Fruit fly (Drosophila melanogaster) whole organism, embryonic: ENCODE data around the gene CG14696.

Source experiments
- Antp ChIP-seq: fragments of 200-800 bp; sonication (Bioruptor generic); optimal IDR thresholded peaks from 3 replicates; lab custom pipeline; 2016; ENCODE audit warnings: missing biosample characterization, missing genetic modification characterization
- Blimp-1 ChIP-seq: fragments of 200-800 bp; sonication (Bioruptor generic); optimal IDR thresholded peaks from 3 replicates; lab custom pipeline; 2018; ENCODE audit warnings: missing biosample characterization, missing genetic modification characterization, mild to moderate bottlenecking, moderate library complexity, missing genetic modification reagents
- C15 ChIP-seq: fragments of 200-800 bp; sonication (Bioruptor generic); IDR thresholded peaks from 3 replicates; pipeline ENCODE4 v1.3.6; 2022; ENCODE audit warnings: missing biosample characterization, missing genetic modification characterization
- CG10366 ChIP-seq: fragments of 200-800 bp; sonication (Bioruptor generic); IDR thresholded peaks from 2 replicates; pipeline ENCODE4 v1.3.6; 2022; ENCODE audit warnings: missing biosample characterization, missing genetic modification characterization
- CG11085 ChIP-seq: fragments of 200-800 bp; sonication (Bioruptor generic); IDR thresholded peaks from 2 replicates; pipeline ENCODE4 v1.3.6; 2022; ENCODE audit warnings: missing biosample characterization, missing genetic modification characterization
- CG12219 ChIP-seq: fragments of 200-800 bp; sonication (Bioruptor generic); optimal IDR thresholded peaks from 3 replicates; lab custom pipeline; 2018; ENCODE audit warnings: missing biosample characterization, mild to moderate bottlenecking, missing genetic modification characterization
- CG14965 ChIP-seq: fragments of 200-800 bp; sonication (Bioruptor generic); optimal IDR thresholded peaks from 2 replicates; lab custom pipeline; 2016; ENCODE audit warnings: missing biosample characterization, missing genetic modification characterization, borderline replicate concordance
- CG1603 ChIP-seq: fragments of 200-800 bp; sonication (Bioruptor generic); optimal IDR thresholded peaks from 2 replicates; lab custom pipeline; 2019; ENCODE audit warnings: missing biosample characterization, mild to moderate bottlenecking, missing genetic modification characterization, moderate library complexity
- CG17612 ChIP-seq: fragments of 200-800 bp; sonication (Bioruptor generic); IDR thresholded peaks from 2 replicates; pipeline ENCODE4 v1.3.6; 2022; ENCODE audit warnings: missing biosample characterization, missing genetic modification characterization
- CG18262 ChIP-seq: fragments of 200-800 bp; optimal IDR thresholded peaks from 3 replicates; lab custom pipeline; 2019; ENCODE audit warnings: missing biosample characterization, mild to moderate bottlenecking, missing genetic modification characterization, moderate library complexity
- CG2129 ChIP-seq: fragments of 200-800 bp; sonication (Bioruptor generic); IDR thresholded peaks from 2 replicates; pipeline ENCODE4 v1.3.6; 2022; ENCODE audit warnings: missing biosample characterization, missing genetic modification characterization; ENCODE audit not compliant: partially characterized antibody
- CG2202 ChIP-seq: fragments of 200-800 bp; sonication (Bioruptor generic); optimal IDR thresholded peaks from 2 replicates; lab custom pipeline; 2018; ENCODE audit warnings: missing biosample characterization, mild to moderate bottlenecking, missing genetic modification characterization
- CG5180 ChIP-seq: fragments of 200-800 bp; sonication (Bioruptor generic); optimal IDR thresholded peaks from 3 replicates; lab custom pipeline; 2017; ENCODE audit warnings: missing biosample characterization, missing genetic modification characterization, mild to moderate bottlenecking, moderate library complexity, missing genetic modification reagents
- CG6272 ChIP-seq: fragments of 200-800 bp; sonication (Bioruptor generic); IDR thresholded peaks from 2 replicates; pipeline ENCODE4 v1.3.6; 2022; ENCODE audit warnings: missing biosample characterization, missing genetic modification characterization
- CG6689 ChIP-seq: fragments of 200-800 bp; sonication (Bioruptor generic); IDR thresholded peaks from 2 replicates; pipeline ENCODE4 v1.3.6; 2022; ENCODE audit warnings: missing biosample characterization, missing genetic modification characterization
- CG7271 ChIP-seq: fragments of 200-800 bp; sonication (Bioruptor generic); optimal IDR thresholded peaks from 2 replicates; lab custom pipeline; 2018; ENCODE audit warnings: missing biosample characterization, mild to moderate bottlenecking, missing genetic modification characterization, moderate library complexity
- CG7357 ChIP-seq: fragments of 200-800 bp; sonication (Bioruptor generic); IDR thresholded peaks from 3 replicates; pipeline ENCODE4 v1.3.6; 2022; ENCODE audit warnings: missing biosample characterization, missing genetic modification characterization
- CG7963 ChIP-seq: fragments of 200-800 bp; sonication (Bioruptor generic); IDR thresholded peaks from 3 replicates; pipeline ENCODE4 v1.3.6; 2022; ENCODE audit warnings: missing biosample characterization, missing genetic modification characterization; ENCODE audit not compliant: partially characterized antibody
- CG9437 ChIP-seq: fragments of 200-800 bp; sonication (Bioruptor generic); optimal IDR thresholded peaks from 2 replicates; lab custom pipeline; 2018; ENCODE audit warnings: missing biosample characterization, mild to moderate bottlenecking, missing genetic modification characterization
- D ChIP-seq, 2 experiments: fragments of 200-800 bp in 1 of 2; fragments of >200 bp in 1 of 2; sonication (Bioruptor generic) in 1 of 2; optimal IDR thresholded peaks; 2 replicates in 1 of 2; 3 replicates in 1 of 2; lab custom pipeline; 2017; ENCODE audit warnings: mild to moderate bottlenecking in 1 of 2, missing biosample characterization in 1 of 2, missing genetic modification characterization in 1 of 2, missing genetic modification reagents in 1 of 2
- Dip2 ChIP-seq: fragments of 200-800 bp; sonication (Bioruptor generic); IDR thresholded peaks from 2 replicates; pipeline ENCODE4 v1.3.6; 2022; ENCODE audit warnings: missing biosample characterization, missing genetic modification characterization
- E2f2 ChIP-seq: fragments of 200-800 bp; sonication (Bioruptor generic); IDR thresholded peaks from 2 replicates; pipeline ENCODE4 v1.3.6; 2022; ENCODE audit warnings: missing biosample characterization, missing genetic modification characterization
- Ets97D ChIP-seq: fragments of 200-800 bp; sonication (Bioruptor generic); optimal IDR thresholded peaks from 3 replicates; lab custom pipeline; 2016; ENCODE audit warnings: missing biosample characterization, missing genetic modification characterization
- HLH3B ChIP-seq: fragments of 200-800 bp; sonication (Bioruptor generic); IDR thresholded peaks from 2 replicates; pipeline ENCODE4 v1.3.6; 2022; ENCODE audit warnings: missing biosample characterization, missing genetic modification characterization
- HmgZ ChIP-seq: fragments of 200-800 bp; sonication (Bioruptor generic); optimal IDR thresholded peaks from 2 replicates; lab custom pipeline; 2018; ENCODE audit warnings: missing biosample characterization, mild to moderate bottlenecking, missing genetic modification characterization
- Hr78 ChIP-seq, 2 experiments: fragments of 200-800 bp in 1 of 2; fragments of >200 bp in 1 of 2; sonication (Bioruptor generic) in 1 of 2; optimal IDR thresholded peaks; 2 replicates each; lab custom pipeline; 2017 to 2019; ENCODE audit warnings: missing biosample characterization in 2 of 2, missing genetic modification characterization in 2 of 2, mild to moderate bottlenecking in 1 of 2, moderate library complexity in 1 of 2
- Mrtf ChIP-seq: fragments of 200-800 bp; sonication (Bioruptor generic); IDR thresholded peaks from 3 replicates; pipeline ENCODE4 v1.3.6; 2022; ENCODE audit warnings: missing biosample characterization, missing genetic modification characterization
- NC2α ChIP-seq: fragments of 200-800 bp; sonication (Bioruptor generic); optimal IDR thresholded peaks from 2 replicates; lab custom pipeline; 2016; ENCODE audit warnings: missing biosample characterization, missing genetic modification characterization
- Ravus ChIP-seq: fragments of 200-800 bp; sonication (Bioruptor generic); IDR thresholded peaks from 2 replicates; pipeline ENCODE4 v1.3.6; 2022; ENCODE audit warnings: missing biosample characterization, missing genetic modification characterization
- Sin3A ChIP-seq: fragments of >200 bp; optimal IDR thresholded peaks from 2 replicates; lab custom pipeline; 2018
- Sry-β ChIP-seq: fragments of 200-800 bp; sonication (Bioruptor generic); optimal IDR thresholded peaks from 2 replicates; lab custom pipeline; 2018; ENCODE audit warnings: missing biosample characterization, mild to moderate bottlenecking, missing genetic modification characterization, moderate library complexity
- Xrp1 ChIP-seq: fragments of 200-800 bp; sonication (Bioruptor generic); IDR thresholded peaks from 2 replicates; pipeline ENCODE4 v1.3.6; 2022; ENCODE audit warnings: missing biosample characterization, missing genetic modification characterization
- abd-A ChIP-seq: fragments of 200-800 bp; sonication (Bioruptor generic); optimal IDR thresholded peaks from 3 replicates; lab custom pipeline; 2019; ENCODE audit warnings: missing biosample characterization, mild to moderate bottlenecking, missing genetic modification characterization, moderate library complexity
- chinmo ChIP-seq: fragments of 200-800 bp; sonication (Bioruptor generic); IDR thresholded peaks from 4 replicates; pipeline ENCODE4 v1.3.6; 2022; ENCODE audit warnings: missing biosample characterization, missing genetic modification characterization; ENCODE audit not compliant: partially characterized antibody
- danr ChIP-seq: fragments of 200-800 bp; sonication (Bioruptor generic); IDR thresholded peaks from 2 replicates; pipeline ENCODE4 v1.3.6; 2022; ENCODE audit warnings: missing biosample characterization, missing genetic modification characterization
- ems ChIP-seq: fragments of 200-800 bp; sonication (Bioruptor generic); optimal IDR thresholded peaks from 3 replicates; lab custom pipeline; 2016; ENCODE audit warnings: missing biosample characterization, missing genetic modification characterization
- esg ChIP-seq: fragments of 200-800 bp; sonication (Bioruptor generic); conservative IDR thresholded peaks from 2 replicates; pipeline ENCODE4 v1.3.6; 2022; ENCODE audit warnings: missing biosample characterization, missing genetic modification characterization
- hth ChIP-seq: fragments of >200 bp; optimal IDR thresholded peaks from 2 replicates; lab custom pipeline; 2017; ENCODE audit warnings: inconsistent platforms
- kah ChIP-seq: fragments of 200-800 bp; sonication (Bioruptor generic); optimal IDR thresholded peaks from 2 replicates; lab custom pipeline; 2018; ENCODE audit warnings: missing biosample characterization, mild to moderate bottlenecking, missing genetic modification characterization
- lov ChIP-seq, 2 experiments: fragments of 200-800 bp in 1 of 2; fragments of >200 bp in 1 of 2; sonication (Bioruptor generic) in 1 of 2; IDR thresholded peaks in 1 of 2; optimal IDR thresholded peaks in 1 of 2; 2 replicates in 1 of 2; 3 replicates in 1 of 2; pipeline versions ENCODE4 v1.3.6 to Lab custom; 2017 to 2022; ENCODE audit warnings: missing biosample characterization in 1 of 2, missing genetic modification characterization in 1 of 2
- nerfin-1 ChIP-seq: fragments of 200-800 bp; sonication (Bioruptor generic); optimal IDR thresholded peaks from 3 replicates; lab custom pipeline; 2019; ENCODE audit warnings: missing biosample characterization, mild to moderate bottlenecking, missing genetic modification characterization, moderate library complexity
- pnt ChIP-seq: fragments of 200-800 bp; sonication (Bioruptor generic); optimal IDR thresholded peaks from 3 replicates; lab custom pipeline; 2016; ENCODE audit warnings: missing biosample characterization, missing genetic modification characterization
- sens ChIP-seq: fragments of 200-800 bp; sonication (Bioruptor generic); peaks from one replicate; lab custom pipeline; 2016; ENCODE audit warnings: missing biosample characterization, missing genetic modification characterization
- sim ChIP-seq: fragments of 200-800 bp; sonication (Bioruptor generic); IDR thresholded peaks from 2 replicates; pipeline ENCODE4 v1.3.6; 2022; ENCODE audit warnings: missing biosample characterization, missing genetic modification characterization
- slbo ChIP-seq: fragments of 200-800 bp; sonication (Bioruptor generic); IDR thresholded peaks from 2 replicates; pipeline ENCODE4 v1.3.6; 2022; ENCODE audit warnings: missing biosample characterization, missing genetic modification characterization
- sr ChIP-seq: fragments of 200-800 bp; sonication (Bioruptor generic); IDR thresholded peaks from 3 replicates; pipeline ENCODE4 v1.3.6; 2022; ENCODE audit warnings: missing biosample characterization, missing genetic modification characterization
- trh ChIP-seq: fragments of 200-800 bp; sonication (Bioruptor generic); optimal IDR thresholded peaks from 2 replicates; lab custom pipeline; 2016; ENCODE audit warnings: missing biosample characterization, missing genetic modification characterization
- yki ChIP-seq: fragments of >200 bp; optimal IDR thresholded peaks from 3 replicates; lab custom pipeline; 2018

The CG14696 gene

DNA sequence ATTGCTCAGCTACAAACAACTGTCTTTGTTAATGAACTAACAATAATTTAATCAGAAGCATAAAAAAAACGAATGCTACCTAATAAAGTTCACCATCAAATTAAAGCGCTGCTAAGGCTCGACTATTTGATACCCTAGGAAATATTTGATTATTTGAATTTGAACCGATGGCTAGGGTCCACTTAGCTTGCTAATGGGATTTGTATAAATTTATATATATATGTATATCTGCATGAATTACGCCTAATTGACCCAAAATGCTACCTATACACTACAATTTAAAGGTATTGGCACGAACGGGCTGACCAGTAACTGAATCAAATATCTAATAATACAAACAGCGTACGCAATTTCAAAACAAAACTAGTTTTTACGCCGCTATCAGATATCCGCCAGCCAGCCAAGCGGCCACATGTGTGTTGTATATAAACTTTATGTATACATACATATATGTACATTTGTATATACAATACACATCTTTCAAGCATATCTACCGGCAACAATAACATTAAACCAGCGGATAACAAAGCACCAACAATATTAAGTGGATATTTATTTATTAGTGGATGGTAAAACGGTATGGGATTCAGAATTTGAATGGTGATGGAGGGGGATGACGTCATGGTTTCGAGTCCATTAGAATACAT is 647 bp downstream of the CG14696 start (continued):
- no peak for TF ChIP-seq CG7271
- TF ChIP-seq nerfin-1 = peak; percentile 54
- peak; percentile 77; the same call in 2 of the 3 replicates for TF ChIP-seq Mrtf (GFP tag; lab: Robert Waterston, UW)
- TF ChIP-seq abd-A (tag; lab: Kevin White, UChicago) = peak; percentile 82
- TF ChIP-seq E2f2 (GFP tag; lab: Robert Waterston, UW) = peak; percentile 44; the same call in 1 of the 2 replicates
- TF ChIP-seq sr (GFP tag; lab: Robert Waterston, UW) = 0 out of 3 replicates have a peak, but pooled peaks have one; percentile 12
- no peak for TF ChIP-seq Sry-β (GFP tag; lab: Kevin White, UChicago)
- TF ChIP-seq HLH3B = peak; percentile 83
- TF ChIP-seq CG2202 (tag; lab: Kevin White, UChicago) = no peak
- TF ChIP-seq hth = no peak
- TF ChIP-seq kah = peak; percentile 37
- no peak for TF ChIP-seq CG14965
- TF ChIP-seq CG1603 = peak; percentile 58
- TF ChIP-seq ems = peak; percentile 40
- 0 out of 2 replicates have a peak, but pooled peaks have one; percentile 16 for TF ChIP-seq Dip2 (GFP tag; lab: Robert Waterston, UW)
- TF ChIP-seq Antp (GFP tag; lab: Kevin White, UChicago) = no peak
- no peak for TF ChIP-seq trh (GFP tag; lab: Kevin White, UChicago)
- TF ChIP-seq CG7963 (GFP tag; lab: Robert Waterston, UW) = no peak
- peak; percentile 81 for TF ChIP-seq slbo (GFP tag; lab: Robert Waterston, UW)
- TF ChIP-seq esg = peak; percentile 64
- TF ChIP-seq CG5180 = peak; percentile 74
- peak; percentile 67 for TF ChIP-seq CG10366 (GFP tag; lab: Robert Waterston, UW)
- peak; percentile 51 for TF ChIP-seq CG12219 (GFP tag; lab: Kevin White, UChicago)
- peak; percentile 80 for TF ChIP-seq CG6689 (GFP tag; lab: Robert Waterston, UW)
- peak; percentile 61 for TF ChIP-seq CG7357 (GFP tag; lab: Robert Waterston, UW)
- peak in 1 of 2 experiments; percentile 21 for TF ChIP-seq Hr78 (GFP tag; optimal IDR thresholded peaks at IDR 0.05; lab: Kevin White, UChicago)
- TF ChIP-seq pnt (GFP tag; lab: Kevin White, UChicago) = peak; percentile 13
- no peak for TF ChIP-seq CG2129
- peak; percentile 54 for TF ChIP-seq Blimp-1 (GFP tag; lab: Kevin White, UChicago)
- no peak for TF ChIP-seq NC2α (GFP tag; lab: Kevin White, UChicago)
- TF ChIP-seq sens (GFP tag; lab: Kevin White, UChicago) = peak; percentile 78
- peak; percentile 68; the same call in 1 of the 2 replicates for TF ChIP-seq Xrp1 (GFP tag; lab: Robert Waterston, UW)
- no peak for TF ChIP-seq Sin3A (lab: Kevin White, UChicago)
- peak; percentile 73 for TF ChIP-seq CG11085 (GFP tag; lab: Robert Waterston, UW)
- TF ChIP-seq CG17612 (GFP tag; lab: Robert Waterston, UW) = no peak
- 0 out of 3 replicates have a peak, but pooled peaks have one; percentile 61 for TF ChIP-seq C15 (GFP tag; lab: Robert Waterston, UW)
- peak; percentile 72 for TF ChIP-seq CG6272 (GFP tag; lab: Robert Waterston, UW)
- TF ChIP-seq Ravus (GFP tag; lab: Robert Waterston, UW) = peak; percentile 57
- no peak for TF ChIP-seq D (optimal IDR thresholded peaks at IDR 0.05; lab: Kevin White, UChicago)
- peak; percentile 19 for TF ChIP-seq D (GFP tag; optimal IDR thresholded peaks at IDR 0.05; lab: Kevin White, UChicago)
- peak; percentile 16 for TF ChIP-seq Ets97D
- TF ChIP-seq CG9437 (GFP tag; lab: Kevin White, UChicago) = peak; percentile 33
- TF ChIP-seq lov (optimal IDR thresholded peaks at IDR 0.05; lab: Kevin White, UChicago) = no peak
- peak; percentile 72; the same call in 2 of the 3 replicates for TF ChIP-seq lov (GFP tag; IDR thresholded peaks at IDR 0.05; lab: Robert Waterston, UW)
- TF ChIP-seq yki (lab: Kevin White, UChicago) = no peak
- TF ChIP-seq danr (GFP tag; lab: Robert Waterston, UW) = peak; percentile 74
- 0 out of 2 replicates have a peak, but pooled peaks have one; percentile 34 for TF ChIP-seq sim
- TF ChIP-seq HmgZ (tag; lab: Kevin White, UChicago) = peak; percentile 58
- TF ChIP-seq chinmo (GFP tag; lab: Robert Waterston, UW) = 0 out of 4 replicates have a peak, but pooled peaks have one; percentile 54
- TF ChIP-seq CG18262 = peak; percentile 64
